Worm (Caenorhabditis elegans): ENCODE results near the gene C44C10.11.

DNA sequence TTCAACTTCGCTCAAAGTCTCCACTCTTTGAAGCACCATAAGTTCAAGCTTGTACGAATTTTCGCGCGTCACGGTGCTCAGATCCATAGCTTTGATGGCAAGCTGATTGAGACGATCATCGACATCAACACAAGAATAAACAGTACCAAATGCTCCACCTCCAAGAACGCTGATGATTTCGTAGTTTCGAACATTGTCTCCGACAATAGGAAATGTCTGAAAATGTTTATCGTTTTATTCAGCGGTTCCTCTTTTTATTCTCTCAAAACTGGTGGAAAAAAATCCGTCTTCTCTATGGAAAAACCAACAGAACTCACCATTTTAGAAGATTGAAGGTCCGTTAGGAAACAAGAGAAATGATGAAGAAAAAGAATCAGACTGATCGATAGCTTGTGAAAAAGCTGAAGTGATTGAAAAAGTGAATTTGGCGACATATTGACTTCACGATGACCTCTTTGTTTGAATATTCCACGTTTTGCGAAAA, 22.3 kb downstream of the C44C10.11 start, which contains the start of gene C44C10.7:
- TF ChIP-seq nhr-237 (tag; optimal IDR thresholded peaks at IDR 0.05) (no peak), ceh-90 (tag; optimal IDR thresholded peaks at IDR 0.05) (no peak), nhr-12 (tag; optimal IDR thresholded peaks at IDR 0.05) (no peak), blmp-1 (tag; optimal IDR thresholded peaks at IDR 0.05) (no peak), lsy-2 (tag; optimal IDR thresholded peaks at IDR 0.05) (no peak), pag-3 (tag; optimal IDR thresholded peaks at IDR 0.05; ENCODE audit: borderline replicate concordance, insufficient read depth) (no peak), pqm-1 (tag; optimal IDR thresholded peaks at IDR 0.05) (no peak), nhr-19 (GFP tag; conservative IDR thresholded peaks at IDR 0.05) (no peak), ztf-4 (tag; optimal IDR thresholded peaks at IDR 0.05) (no peak), ceh-82 (tag; optimal IDR thresholded peaks at IDR 0.05) (no peak), aly-2 (tag; optimal IDR thresholded peaks at IDR 0.05) (no peak), efl-3 (GFP tag; optimal IDR thresholded peaks at IDR 0.05) (no peak), nhr-77 (tag; optimal IDR thresholded peaks at IDR 0.05) (no peak), fkh-4 (tag; optimal IDR thresholded peaks at IDR 0.05; ENCODE audit: borderline replicate concordance) (no peak)
